Fruit fly (Drosophila melanogaster) whole organism, adult: ENCODE measurements around the gene CG6013.

Experiments
- CG11617 ChIP-seq: fragments of 200-800 bp; sonication (Bioruptor generic); optimal IDR thresholded peaks from 2 replicates; lab custom pipeline; 2017; ENCODE audit warnings: mild to moderate bottlenecking, missing biosample characterization, missing genetic modification reagents, missing genetic modification characterization
- CG12768 ChIP-seq: fragments of 200-800 bp; sonication (Bioruptor generic); optimal IDR thresholded peaks from 2 replicates; lab custom pipeline; 2017; ENCODE audit warnings: missing biosample characterization, missing genetic modification characterization, mild to moderate bottlenecking, moderate library complexity, missing genetic modification reagents
- CG33017 ChIP-seq: fragments of 200-800 bp; sonication (Bioruptor generic); optimal IDR thresholded peaks from 2 replicates; lab custom pipeline; 2018; ENCODE audit warnings: missing biosample characterization, mild to moderate bottlenecking, missing genetic modification characterization, moderate library complexity
- CG5204 ChIP-seq: fragments of 200-800 bp; sonication (Bioruptor generic); optimal IDR thresholded peaks from 2 replicates; lab custom pipeline; 2016; ENCODE audit warnings: missing biosample characterization, missing genetic modification characterization
- CG7101 ChIP-seq: fragments of 200-800 bp; sonication (Bioruptor generic); optimal IDR thresholded peaks from 2 replicates; lab custom pipeline; 2018; ENCODE audit warnings: missing biosample characterization, mild to moderate bottlenecking, missing genetic modification characterization, moderate library complexity
- toe ChIP-seq: fragments of 200-800 bp; sonication (Bioruptor generic); optimal IDR thresholded peaks from 2 replicates; lab custom pipeline; 2016; ENCODE audit warnings: missing biosample characterization, missing genetic modification characterization

DNA sequence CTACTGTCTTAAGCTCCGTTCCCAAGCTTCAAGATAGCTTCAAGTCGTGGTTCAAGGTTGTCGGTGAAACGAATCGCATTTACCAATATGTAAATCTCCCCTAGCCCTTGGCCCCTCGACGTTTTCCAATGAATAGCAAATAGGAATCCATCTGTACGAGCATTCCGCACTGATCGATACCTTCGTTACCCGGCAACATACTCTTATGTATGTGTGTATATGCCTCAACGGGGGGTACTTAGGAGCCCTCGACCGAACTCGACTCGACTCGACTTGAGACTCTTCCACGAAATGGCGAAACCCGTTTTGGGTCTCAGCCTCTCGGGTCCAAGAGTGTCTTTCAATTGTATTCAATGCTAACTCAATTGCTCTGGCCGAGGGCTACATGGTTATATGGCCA lies 29.6 kb upstream of the CG6013 start:
- TF ChIP-seq CG33017 (tag; lab: Kevin White, UChicago): no peak
- no peak for TF ChIP-seq CG12768 (GFP tag; lab: Kevin White, UChicago)
- TF ChIP-seq CG5204 (GFP tag; lab: Kevin White, UChicago): no peak
- TF ChIP-seq toe (GFP tag; lab: Kevin White, UChicago): no peak
- no peak for TF ChIP-seq CG11617 (GFP tag; lab: Kevin White, UChicago)
- no peak for TF ChIP-seq CG7101 (tag; lab: Kevin White, UChicago)
